Fruit fly (Drosophila melanogaster): ENCODE measurements around the gene CG1324.

- TF ChIP-seq CG11902 (GFP tag; optimal IDR thresholded peaks at IDR 0.05) (no peak), CG15336 (GFP tag; IDR thresholded peaks at IDR 0.05) (no peak), OdsH (GFP tag; optimal IDR thresholded peaks at IDR 0.05) (no peak), spab (GFP tag; optimal IDR thresholded peaks at IDR 0.05) (no peak), vri (GFP tag; optimal IDR thresholded peaks at IDR 0.05) (no peak), dac (GFP tag; optimal IDR thresholded peaks at IDR 0.05) (no peak), Sox102F (GFP tag; optimal IDR thresholded peaks at IDR 0.05) (no peak), achi (GFP tag; optimal IDR thresholded peaks at IDR 0.05) (no peak), CG31627 (GFP tag; optimal IDR thresholded peaks at IDR 0.05) (no peak), topi (GFP tag; optimal IDR thresholded peaks at IDR 0.05) (no peak), CG4318 (GFP tag; optimal IDR thresholded peaks at IDR 0.05) (no peak)
These were observed 7.2 kb downstream of the CG1324 start for dm6 chrX:20728591-20728990.
